Fruit fly (Drosophila melanogaster) whole organism: ENCODE measurements around the gene Boh1.
A peak's percentile ranks its signal among the peaks of the same experiment; 100 is the strongest.

Experiments
- Dll ChIP-seq: fragments of >200 bp; optimal IDR thresholded peaks from 2 replicates; lab custom pipeline; 2017
- EcR ChIP-seq, 2 experiments: fragments of >200 bp; optimal IDR thresholded peaks; 2 replicates each; lab custom pipeline; 2017; ENCODE audit warnings: missing biosample characterization in 2 of 2, missing genetic modification characterization in 2 of 2, missing genetic modification reagents in 2 of 2
- pan ChIP-seq: fragments of >200 bp; optimal IDR thresholded peaks from 2 replicates; lab custom pipeline; 2017
- psq ChIP-seq: fragments of >200 bp; optimal IDR thresholded peaks from 2 replicates; lab custom pipeline; 2017

DNA sequence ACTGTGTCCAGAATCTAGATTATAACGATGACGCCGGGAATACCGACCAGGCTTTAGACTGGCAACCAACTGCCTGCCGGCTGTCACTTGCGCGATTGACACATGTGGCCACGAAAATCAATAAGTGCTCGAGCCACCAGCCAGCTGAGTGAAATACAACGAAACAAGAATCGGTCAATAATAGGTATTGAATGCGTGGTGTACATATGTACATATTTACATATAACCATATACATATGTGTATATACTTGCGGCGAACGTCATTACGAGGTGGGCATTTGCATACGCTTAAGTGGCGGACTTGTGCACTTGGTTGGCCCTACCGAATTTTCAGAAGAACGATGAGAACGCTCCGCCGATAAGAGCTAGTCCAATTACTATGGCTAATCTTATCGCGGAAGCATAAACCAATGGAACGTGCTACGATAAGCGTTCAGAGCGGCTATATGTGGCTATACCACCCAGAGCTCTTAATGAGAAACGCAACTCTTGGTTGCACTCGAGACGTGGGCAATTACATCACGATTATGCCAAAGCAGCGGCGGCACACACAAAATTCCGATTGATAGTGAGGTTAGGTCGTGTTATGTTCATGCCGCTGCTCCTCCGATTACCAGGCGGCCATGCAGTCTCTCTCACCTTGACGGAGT is 27.4 kb upstream of the Boh1 start:
- TF ChIP-seq EcR (GFP tag; optimal IDR thresholded peaks at IDR 0.05; lab: Kevin White, UChicago) (no peak), psq (lab: Kevin White, UChicago) (no peak), pan (lab: Kevin White, UChicago) (peak; percentile 4), Dll (lab: Kevin White, UChicago) (no peak)
